Worm (Caenorhabditis elegans) whole organism, L4/young adult: ENCODE measurements around the gene grd-11.

Experiments
- W03F9.2 ChIP-seq: fragments of 150-350 bp; optimal IDR thresholded peaks from 2 replicates; lab custom pipeline; 2014; ENCODE audit warnings: missing biosample characterization, missing genetic modification characterization
- dao-5 ChIP-seq: sonication (generic microtip); optimal IDR thresholded peaks from 2 replicates; lab custom pipeline; 2016; ENCODE audit warnings: missing genotype, missing genetic modification characterization, moderate library complexity, missing compliant biosample characterization
- him-1 ChIP-seq: sonication (generic microtip); optimal IDR thresholded peaks from 2 replicates; lab custom pipeline; 2016; ENCODE audit warnings: missing genotype, missing genetic modification reagents, missing genetic modification characterization, missing compliant biosample characterization

The grd-11 gene

DNA sequence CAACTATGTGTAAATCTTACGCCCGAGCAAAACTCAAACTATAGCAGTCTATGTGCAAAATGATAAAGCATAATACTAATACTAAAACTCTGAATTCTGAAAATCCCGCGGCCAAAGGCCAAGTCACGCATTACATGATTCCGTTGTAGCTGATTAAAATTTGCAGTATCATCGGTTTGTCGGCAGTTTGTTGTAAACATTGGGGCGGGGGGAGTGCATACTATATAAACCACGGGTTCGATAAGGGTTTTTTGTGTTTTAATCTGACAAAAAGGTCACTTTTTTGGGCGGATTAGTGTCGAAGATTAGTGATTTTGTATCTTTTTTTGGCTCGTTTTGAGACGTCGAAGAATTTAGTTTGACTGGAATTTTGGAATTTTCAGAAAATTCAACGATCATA, 17.9 kb downstream of the grd-11 start:
- no peak for TF ChIP-seq dao-5 (tag; lab: Kevin White, UChicago)
- TF ChIP-seq him-1 = no peak
- TF ChIP-seq W03F9.2 (tag; lab: Kevin White, UChicago) = no peak

DNA sequence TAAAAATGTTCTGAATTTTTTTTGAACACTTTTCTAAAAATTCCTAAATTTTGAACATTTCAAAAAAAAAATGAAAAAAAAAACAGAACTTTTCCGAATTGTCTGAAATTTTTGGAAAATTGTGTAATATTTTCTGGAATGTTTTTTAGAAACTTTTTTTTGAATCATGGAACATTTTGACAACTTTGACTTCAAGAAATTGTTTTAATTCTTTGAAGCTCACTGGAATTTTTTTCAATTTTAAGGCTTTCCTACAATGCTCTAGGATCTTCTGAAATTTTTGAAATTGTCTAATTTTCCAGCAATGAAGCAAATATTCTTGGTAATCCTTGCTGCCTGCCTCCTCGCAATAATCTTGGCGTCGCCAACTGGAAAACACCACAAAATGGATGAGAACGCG, 18.7 kb downstream of the grd-11 start, which contains the start of gene ins-35:
ins-35 (plus strand) TSS at position 301 of the 400 bp plus-strand sequence.
- TF ChIP-seq dao-5 (tag; lab: Kevin White, UChicago) = no peak
- no peak for TF ChIP-seq W03F9.2 (tag; lab: Kevin White, UChicago)
- TF ChIP-seq him-1 = no peak

DNA sequence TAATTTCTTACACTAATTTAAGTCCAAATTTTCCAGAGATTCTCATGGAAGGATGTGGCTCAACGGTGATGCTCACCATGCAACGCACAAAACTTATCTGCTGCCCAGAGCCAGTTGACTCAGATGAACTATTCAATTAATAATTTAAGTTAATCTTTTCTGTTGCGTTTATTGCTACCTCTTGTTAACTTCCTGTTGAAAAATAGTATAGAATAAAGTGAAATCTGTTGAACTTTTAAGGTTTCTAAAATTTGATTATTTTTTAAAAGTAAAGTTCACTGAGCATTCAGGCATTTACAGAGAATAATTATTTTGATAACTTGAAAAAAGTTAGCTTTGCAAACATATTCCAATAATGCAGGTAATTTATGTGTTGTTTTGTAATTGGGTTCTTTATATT, 19.5 kb downstream of the grd-11 start:
- TF ChIP-seq dao-5 (tag; lab: Kevin White, UChicago) = no peak
- no peak for TF ChIP-seq him-1
- no peak for TF ChIP-seq W03F9.2 (tag; lab: Kevin White, UChicago)

DNA sequence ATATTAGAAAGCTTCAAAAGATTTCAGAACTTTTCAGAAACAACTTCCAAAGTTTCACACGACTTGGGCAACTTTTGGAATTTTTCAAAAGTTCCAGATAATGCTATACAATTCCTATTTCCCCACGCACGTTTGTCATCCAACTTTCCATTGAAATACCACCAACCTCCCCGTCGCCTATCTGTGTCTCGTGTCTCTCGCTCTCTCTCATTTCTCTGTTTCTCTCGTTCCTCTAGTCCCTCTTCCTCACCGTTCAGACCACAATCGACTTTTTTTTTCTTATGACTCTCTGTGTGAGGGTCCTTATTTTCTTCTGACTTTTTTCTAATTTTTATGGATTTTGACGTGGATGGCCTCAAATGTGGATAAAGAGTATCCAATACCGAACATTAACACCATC, 23.7 kb downstream of the grd-11 start, which contains the start of gene K02E2.6:
K02E2.6 (plus strand) TSS at position 242 of the 400 bp plus-strand sequence.
- TF ChIP-seq dao-5 (tag; lab: Kevin White, UChicago) (no peak), W03F9.2 (tag; lab: Kevin White, UChicago) (no peak), him-1 (no peak)

DNA sequence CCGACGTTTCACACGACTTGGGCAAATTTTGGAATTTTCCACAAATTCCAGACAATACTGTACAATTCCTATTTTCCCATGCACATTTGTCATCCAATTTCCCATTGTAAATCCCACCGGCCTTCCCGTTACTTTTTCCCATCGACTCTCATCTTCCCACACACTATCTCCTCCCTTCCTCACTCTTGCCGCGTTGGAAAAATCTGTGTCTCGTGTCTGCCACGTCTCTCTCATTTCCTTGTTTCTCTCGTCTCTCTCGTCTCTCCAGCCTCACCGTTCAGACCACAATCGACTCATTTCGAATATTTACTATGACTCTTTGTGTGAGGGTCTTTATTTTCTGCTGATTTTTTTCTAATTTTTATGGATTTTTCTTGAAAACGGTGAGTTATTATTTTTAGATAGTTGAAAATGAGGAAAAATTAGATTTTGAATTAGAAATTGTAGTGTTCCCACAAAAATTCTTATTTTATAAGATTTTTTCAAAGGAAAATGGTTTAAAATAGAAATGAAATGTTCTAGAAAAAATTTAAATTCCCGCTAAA, 26.6 kb downstream of the grd-11 start, which contains the start of gene K02E2.11:
K02E2.11 (plus strand) TSS at position 251 of the 545 bp plus-strand sequence.
- TF ChIP-seq W03F9.2 (tag; lab: Kevin White, UChicago) (peak; percentile 11), him-1 (no peak), dao-5 (tag; lab: Kevin White, UChicago) (no peak)

DNA sequence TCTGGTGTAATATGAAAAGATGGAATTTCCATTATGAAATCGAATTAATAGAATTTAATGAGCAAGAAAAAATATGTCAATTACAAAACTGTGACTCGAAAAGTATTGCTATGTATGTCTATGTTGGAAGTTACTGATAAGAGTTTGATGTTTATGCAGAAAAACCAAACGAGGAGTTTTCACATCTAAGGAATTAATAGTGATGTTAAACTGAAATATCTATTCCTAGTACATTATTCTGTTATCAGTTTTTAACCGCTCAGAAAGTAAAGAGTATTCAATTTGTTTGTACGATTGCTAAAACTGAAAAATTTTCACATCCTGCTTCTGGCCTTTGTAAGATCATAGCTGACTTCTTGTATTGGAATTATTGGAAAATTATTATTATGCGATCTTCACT, 30.4 kb downstream of the grd-11 start, which contains the start of gene K02E2.7:
K02E2.7 (minus strand) TSS at position 101 of the 400 bp plus-strand sequence.
- TF ChIP-seq W03F9.2 (tag; lab: Kevin White, UChicago) (no peak), dao-5 (tag; lab: Kevin White, UChicago) (no peak), him-1 (no peak)

DNA sequence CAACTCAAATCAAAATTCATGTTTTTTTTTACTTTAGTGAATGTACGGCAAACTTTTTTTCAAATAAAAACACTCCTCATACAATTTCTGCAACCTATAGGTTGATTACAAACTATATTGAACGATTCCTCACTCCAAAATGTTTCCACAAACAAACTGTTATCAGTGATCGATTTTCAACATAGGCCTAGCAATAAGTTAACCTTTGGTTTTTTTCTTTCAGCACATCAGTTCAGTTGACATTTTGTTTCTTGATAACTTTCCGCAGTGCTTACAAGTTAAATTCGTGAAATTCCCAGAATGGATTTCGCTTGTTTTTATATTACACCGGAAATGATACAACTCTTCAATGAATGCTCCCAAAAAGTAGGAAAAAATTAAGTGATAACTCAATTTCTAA, 30.8 kb downstream of the grd-11 start, which contains the start of gene F53H2.1:
F53H2.1 (plus strand) TSS at position 301 of the 400 bp plus-strand sequence.
- TF ChIP-seq him-1 = no peak
- TF ChIP-seq dao-5 (tag; lab: Kevin White, UChicago) = no peak
- no peak for TF ChIP-seq W03F9.2 (tag; lab: Kevin White, UChicago)

DNA sequence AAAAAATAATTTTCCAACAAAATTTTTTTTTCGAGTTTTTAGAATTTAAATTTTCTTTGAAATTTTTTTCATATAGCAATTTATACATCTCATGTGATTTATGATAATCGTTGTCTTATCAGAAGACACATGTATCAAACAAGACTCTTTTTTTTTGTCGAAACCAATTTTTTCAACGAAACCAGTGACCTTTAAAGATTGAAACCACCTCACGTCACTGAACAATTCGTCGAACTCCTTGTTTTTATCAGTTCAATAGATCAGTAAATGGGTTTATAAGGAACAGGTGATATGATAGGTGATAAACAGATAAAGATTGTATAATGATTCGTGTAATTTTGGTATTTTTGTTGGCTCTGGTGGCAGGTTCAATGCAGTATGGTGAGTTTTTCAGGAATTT, 37.2 kb downstream of the grd-11 start, which contains the start of gene cnc-7:
cnc-7 (plus strand) TSS at position 301 of the 400 bp plus-strand sequence.
- TF ChIP-seq W03F9.2 (tag; lab: Kevin White, UChicago) = no peak
- TF ChIP-seq him-1 = no peak
- TF ChIP-seq dao-5 (tag; lab: Kevin White, UChicago) = no peak

DNA sequence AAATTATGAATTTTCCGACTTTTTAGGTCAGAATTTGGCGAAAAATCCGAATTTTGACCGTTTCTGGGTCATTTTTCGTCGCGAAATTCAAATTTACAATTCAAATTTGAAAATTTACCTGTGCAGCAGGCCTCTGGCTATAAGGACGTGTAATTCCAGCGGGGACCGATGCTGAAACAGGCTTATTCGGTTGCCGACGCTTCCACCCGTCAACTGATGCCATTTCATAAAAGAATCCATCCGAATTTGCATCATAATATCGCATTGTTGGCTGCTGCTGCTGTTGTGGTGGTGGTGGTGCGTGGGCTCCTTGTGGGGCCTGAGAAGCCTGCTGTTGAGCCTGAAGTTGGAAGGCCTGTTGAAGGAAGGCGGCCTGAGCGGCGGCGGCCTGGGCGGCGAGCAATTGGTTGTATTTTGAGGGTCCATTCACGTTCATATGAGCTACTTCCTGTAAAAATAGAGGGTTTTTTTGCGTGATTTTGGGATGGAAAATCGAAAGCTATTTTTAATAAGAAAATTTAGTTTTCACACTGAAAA, 43.0 kb downstream of the grd-11 start:
- TF ChIP-seq him-1 (no peak), W03F9.2 (tag; lab: Kevin White, UChicago) (no peak), dao-5 (tag; lab: Kevin White, UChicago) (no peak)

DNA sequence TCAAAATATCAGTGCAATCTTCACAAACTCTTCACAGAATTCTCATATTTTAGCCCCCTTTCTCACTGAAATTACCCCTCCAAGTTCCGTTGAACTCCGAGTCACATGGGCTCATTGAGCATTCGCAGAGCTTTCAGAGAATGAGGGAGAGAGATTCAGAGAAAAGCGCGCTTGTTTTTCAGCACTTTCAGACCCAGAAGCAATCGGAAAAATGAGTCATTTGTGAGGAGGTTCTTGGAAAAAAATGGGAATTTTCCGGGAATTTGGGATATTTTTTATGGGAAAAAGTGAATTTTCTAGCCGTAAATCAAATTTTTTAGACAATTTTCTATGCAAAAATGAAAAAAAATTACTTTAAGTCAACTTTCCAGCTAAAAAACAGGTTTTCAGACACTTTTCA, 46.3 kb downstream of the grd-11 start:
- TF ChIP-seq him-1 (no peak), dao-5 (tag; lab: Kevin White, UChicago) (no peak), W03F9.2 (tag; lab: Kevin White, UChicago) (no peak)

DNA sequence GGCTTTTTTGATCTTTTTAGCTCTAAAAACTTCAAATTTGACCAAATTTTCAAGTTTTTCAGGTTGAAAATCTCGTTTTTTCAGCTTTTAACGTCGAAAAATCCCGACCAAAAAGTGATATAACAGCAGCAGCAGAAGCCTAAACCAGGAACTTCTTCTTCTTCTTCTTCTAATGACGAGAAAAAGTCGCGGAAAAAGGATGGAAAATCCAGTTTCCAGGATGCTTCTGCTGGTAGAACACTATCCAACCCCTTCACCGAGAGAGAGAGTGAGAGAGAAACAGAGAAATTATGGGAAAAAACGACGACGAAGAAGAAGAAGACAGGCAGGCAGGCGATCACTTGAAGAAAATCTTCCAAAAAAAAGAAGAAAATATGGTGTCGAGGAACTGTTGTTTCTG, 50.2 kb downstream of the grd-11 start:
- TF ChIP-seq W03F9.2 (tag; lab: Kevin White, UChicago) (no peak), him-1 (no peak), dao-5 (tag; lab: Kevin White, UChicago) (no peak)

DNA sequence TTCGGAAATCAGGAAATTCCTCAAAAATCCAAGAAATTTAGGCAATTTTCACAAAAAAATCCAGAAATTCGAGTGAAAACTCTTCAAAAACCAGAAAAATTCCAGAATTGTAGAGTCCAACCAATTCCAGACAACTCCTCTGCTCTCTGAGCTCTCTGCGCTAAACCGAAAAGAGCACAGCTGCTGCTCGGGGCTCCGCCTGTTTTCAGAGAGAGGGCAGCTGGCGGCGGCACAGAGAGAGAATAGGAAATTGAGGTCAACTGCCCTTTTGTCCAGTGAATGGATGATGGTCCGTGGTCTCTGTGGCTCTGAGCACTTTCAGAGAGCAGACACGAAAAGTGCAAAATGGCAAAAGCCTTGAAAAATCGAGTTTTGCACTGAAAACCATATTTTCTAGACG, 52.4 kb downstream of the grd-11 start:
- TF ChIP-seq dao-5 (tag; lab: Kevin White, UChicago) (no peak), W03F9.2 (tag; lab: Kevin White, UChicago) (no peak), him-1 (no peak)

DNA sequence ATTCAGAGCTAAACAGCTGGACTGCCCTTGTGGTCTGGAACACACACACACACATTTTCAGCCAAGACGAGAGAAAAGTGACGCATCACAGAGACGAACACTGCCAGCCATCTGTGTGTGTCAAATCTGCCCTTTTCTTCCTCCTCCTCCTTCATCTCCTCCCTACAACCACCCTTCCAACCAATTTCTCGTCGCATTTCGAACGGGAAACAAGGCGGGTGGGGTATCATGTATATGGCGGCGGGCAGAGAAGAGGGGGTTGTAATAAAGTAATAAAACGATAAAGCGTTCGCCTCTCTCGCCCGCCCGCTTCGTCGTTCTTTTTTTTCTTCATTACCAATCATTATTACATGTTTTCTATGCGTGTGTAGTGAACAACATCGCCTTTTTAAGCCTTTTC, 53.7 kb downstream of the grd-11 start:
- TF ChIP-seq him-1 = no peak
- TF ChIP-seq W03F9.2 (tag; lab: Kevin White, UChicago) = no peak
- TF ChIP-seq dao-5 (tag; lab: Kevin White, UChicago) = no peak

DNA sequence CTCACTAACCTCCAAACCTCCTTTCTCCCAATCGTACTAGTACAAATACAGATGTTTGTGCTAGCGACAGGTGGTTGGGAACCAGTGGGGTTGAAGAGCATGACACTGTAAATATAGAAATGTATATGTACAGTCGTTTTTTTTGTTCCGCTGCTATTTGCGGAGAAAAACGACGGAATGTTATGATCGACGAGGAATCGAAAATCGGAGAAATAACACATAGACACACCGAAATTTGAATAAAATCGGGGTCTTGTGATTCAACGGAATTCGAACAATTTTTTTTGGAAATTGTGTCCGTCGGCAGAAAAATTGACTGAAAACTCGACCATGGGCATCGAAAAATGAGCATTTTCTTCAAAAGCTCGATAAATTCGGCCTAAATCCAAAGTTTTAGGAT, 55.1 kb downstream of the grd-11 start, which contains the start of gene F53H2.3:
F53H2.3 (minus strand) TSS at position 101 of the 400 bp plus-strand sequence.
- no peak for TF ChIP-seq dao-5 (tag; lab: Kevin White, UChicago)
- TF ChIP-seq W03F9.2 (tag; lab: Kevin White, UChicago) = no peak
- TF ChIP-seq him-1 = no peak
